Fruit fly (Drosophila melanogaster): Measurements from ENCODE around the gene fzr.
A peak's percentile ranks its signal among the peaks of the same experiment; 100 is the strongest.

The fzr gene

DNA sequence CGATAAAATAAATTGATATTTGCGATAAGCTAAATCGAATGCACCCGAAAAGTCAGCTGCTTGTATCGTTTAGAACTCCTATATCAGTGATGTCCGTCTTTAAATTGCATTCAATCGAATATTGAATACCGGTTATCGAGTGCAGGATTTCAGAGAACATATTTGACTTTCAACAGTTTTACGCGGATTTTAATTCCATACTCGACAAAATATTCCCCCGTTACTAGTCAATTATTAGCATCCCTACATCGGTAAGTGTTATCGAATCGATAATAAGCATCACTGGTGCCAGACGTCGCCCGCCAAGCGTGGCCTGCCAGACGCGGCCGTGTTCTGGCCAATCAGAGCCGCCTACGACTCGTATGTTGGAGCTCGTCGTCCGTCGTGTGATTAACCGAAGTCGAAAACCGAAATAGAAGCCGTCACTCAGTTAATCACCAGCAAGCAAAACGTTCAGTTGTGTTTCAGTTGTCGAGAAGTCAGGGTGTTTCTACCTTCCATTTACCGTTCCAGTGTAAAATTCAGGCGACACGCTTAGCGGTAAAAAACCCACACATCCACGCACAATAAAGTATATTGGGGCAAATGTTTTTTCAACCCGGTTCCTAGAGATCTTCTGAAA is 8.6 kb upstream of the fzr start, which contains the start of gene ctp (continued):
- TF ChIP-seq abd-A (tag; optimal IDR thresholded peaks at IDR 0.05) (peak; percentile 83), CG8478 (optimal IDR thresholded peaks at IDR 0.05) (no peak), CG31388 (GFP tag; optimal IDR thresholded peaks at IDR 0.05) (no peak), sisA (GFP tag; IDR thresholded peaks at IDR 0.05) (0 out of 2 replicates have a peak, but pooled peaks have one; percentile 26), CG3065 (GFP tag; optimal IDR thresholded peaks at IDR 0.05) (no peak), Adf1 (GFP tag; IDR thresholded peaks at IDR 0.05) (peak; percentile 45; the same call in 1 of the 2 replicates), danr (GFP tag; IDR thresholded peaks at IDR 0.05) (no peak), CG13894 (tag; optimal IDR thresholded peaks at IDR 0.05) (peak; percentile 77), CG18764 (GFP tag; optimal IDR thresholded peaks at IDR 0.05) (no peak), CG11456 (GFP tag; IDR thresholded peaks at IDR 0.05) (0 out of 3 replicates have a peak, but pooled peaks have one; percentile 53), CG2199 (GFP tag; IDR thresholded peaks at IDR 0.05) (no peak), CG9932 (GFP tag; IDR thresholded peaks at IDR 0.05) (peak; percentile 78), CG7556 (GFP tag; optimal IDR thresholded peaks at IDR 0.05) (peak; percentile 34), CG15479 (GFP tag; optimal IDR thresholded peaks at IDR 0.05) (no peak), da (GFP tag; optimal IDR thresholded peaks at IDR 0.05) (no peak), Dp (GFP tag; optimal IDR thresholded peaks at IDR 0.05) (peak; percentile 11), CG10654 (GFP tag; optimal IDR thresholded peaks at IDR 0.05) (no peak), zf30C (GFP tag; optimal IDR thresholded peaks at IDR 0.05) (peak; percentile 36), Bdp1 (GFP tag; optimal IDR thresholded peaks at IDR 0.05) (no peak), CG7928 (GFP tag; optimal IDR thresholded peaks at IDR 0.05) (peak; percentile 10), lilli (GFP tag; optimal IDR thresholded peaks at IDR 0.05) (peak; percentile 65), Doc2 (GFP tag; IDR thresholded peaks at IDR 0.05) (no peak), Dbx (GFP tag; IDR thresholded peaks at IDR 0.05) (peak; percentile 66; the same call in 1 of the 3 replicates), ems (GFP tag; optimal IDR thresholded peaks at IDR 0.05) (peak; percentile 23), CG8281 (tag; optimal IDR thresholded peaks at IDR 0.05) (no peak), CG4424 (GFP tag; optimal IDR thresholded peaks at IDR 0.05) (peak; percentile 26), CG10209 (GFP tag; optimal IDR thresholded peaks at IDR 0.05) (no peak), Camta (GFP tag; optimal IDR thresholded peaks at IDR 0.05) (no peak), CG14667 (GFP tag; IDR thresholded peaks at IDR 0.05) (no peak), prd (optimal IDR thresholded peaks at IDR 0.05) (no peak), prd (GFP tag; IDR thresholded peaks at IDR 0.05) (peak; percentile 64), CG4730 (GFP tag; IDR thresholded peaks at IDR 0.05) (no peak), grau (tag; optimal IDR thresholded peaks at IDR 0.05) (peak; percentile 50), nerfin-2 (GFP tag; IDR thresholded peaks at IDR 0.05; ENCODE audit: partially characterized antibody) (peak; percentile 72), her (GFP tag; optimal IDR thresholded peaks at IDR 0.05) (peak; percentile 70), CoRest (tag; optimal IDR thresholded peaks at IDR 0.05) (peak; percentile 51), CG18262 (tag; optimal IDR thresholded peaks at IDR 0.05) (peak; percentile 30), CG12104 (GFP tag; optimal IDR thresholded peaks at IDR 0.05) (no peak), CG17612 (GFP tag; IDR thresholded peaks at IDR 0.05) (no peak), CG3995 (GFP tag; optimal IDR thresholded peaks at IDR 0.05) (peak; percentile 68), CG16813 (GFP tag; IDR thresholded peaks at IDR 0.05; ENCODE audit: partially characterized antibody) (peak; percentile 76), fd3F (GFP tag; optimal IDR thresholded peaks at IDR 0.05) (peak; percentile 8), Lim3 (GFP tag; IDR thresholded peaks at IDR 0.05) (no peak), Mes4 (GFP tag; optimal IDR thresholded peaks at IDR 0.05) (no peak), mld (GFP tag; IDR thresholded peaks at IDR 0.05; ENCODE audit: partially characterized antibody) (peak; percentile 61; the same call in 1 of the 3 replicates), CG9876 (GFP tag; optimal IDR thresholded peaks at IDR 0.05) (peak; percentile 29), ATbp (GFP tag; optimal IDR thresholded peaks at IDR 0.05) (no peak), vnd (GFP tag; IDR thresholded peaks at IDR 0.05; ENCODE audit: partially characterized antibody) (peak; percentile 66; the same call in 2 of the 3 replicates), sens (GFP tag) (peak; percentile 91), MESR4 (GFP tag; optimal IDR thresholded peaks at IDR 0.05) (peak; percentile 45), zen2 (GFP tag; IDR thresholded peaks at IDR 0.05; ENCODE audit: partially characterized antibody) (peak; percentile 36; the same call in 1 of the 3 replicates)
